Worm (Caenorhabditis elegans): ENCODE data around the gene R10E8.1.

- TF ChIP-seq him-1 (tag; optimal IDR thresholded peaks at IDR 0.05) = no peak
- no peak for TF ChIP-seq W03F9.2 (tag; optimal IDR thresholded peaks at IDR 0.05)
These were observed 17.7 kb upstream of the R10E8.1 start, which contains the start of gene skr-6 for ce11 chrV:18269885-18270284.

Measured in whole organism, L4/young adult.